Worm (Caenorhabditis elegans): ENCODE results near the gene gob-1.

gob-1 gene

DNA sequence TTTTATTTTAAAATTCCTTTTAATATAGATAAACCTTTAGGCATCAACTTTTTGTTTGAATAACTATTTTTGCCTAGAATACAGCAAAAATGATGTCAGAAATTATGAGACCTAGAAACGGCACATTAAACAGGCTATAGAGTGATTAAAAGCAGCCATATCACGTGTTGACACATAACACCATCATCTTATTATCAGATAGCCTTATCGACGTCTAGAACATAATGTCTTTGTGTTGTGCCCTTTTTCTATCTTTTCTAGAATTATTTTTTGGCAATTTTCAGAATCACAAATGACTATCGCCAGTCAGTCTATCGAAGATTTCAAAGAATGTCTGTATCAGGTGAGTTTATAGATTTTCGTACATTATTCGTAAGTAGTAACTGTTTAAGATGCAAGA lies 752 bp downstream of the gob-1 start:
- TF ChIP-seq hlh-6 (tag; optimal IDR thresholded peaks at IDR 0.05) (no peak), ref-2 (tag; optimal IDR thresholded peaks at IDR 0.05) (no peak), unc-3 (GFP tag; conservative IDR thresholded peaks at IDR 0.05) (no peak), unc-3 (tag; optimal IDR thresholded peaks at IDR 0.05) (no peak), sox-2 (GFP tag; IDR thresholded peaks at IDR 0.05) (no peak), dve-1 (tag; optimal IDR thresholded peaks at IDR 0.05) (no peak), pha-4 (tag; optimal IDR thresholded peaks at IDR 0.05) (no peak), fax-1 (tag; optimal IDR thresholded peaks at IDR 0.05) (no peak), nhr-232 (tag; optimal IDR thresholded peaks at IDR 0.05) (no peak), zip-5 (tag; optimal IDR thresholded peaks at IDR 0.05) (no peak), fkh-10 (GFP tag; optimal IDR thresholded peaks at IDR 0.05) (no peak)

DNA sequence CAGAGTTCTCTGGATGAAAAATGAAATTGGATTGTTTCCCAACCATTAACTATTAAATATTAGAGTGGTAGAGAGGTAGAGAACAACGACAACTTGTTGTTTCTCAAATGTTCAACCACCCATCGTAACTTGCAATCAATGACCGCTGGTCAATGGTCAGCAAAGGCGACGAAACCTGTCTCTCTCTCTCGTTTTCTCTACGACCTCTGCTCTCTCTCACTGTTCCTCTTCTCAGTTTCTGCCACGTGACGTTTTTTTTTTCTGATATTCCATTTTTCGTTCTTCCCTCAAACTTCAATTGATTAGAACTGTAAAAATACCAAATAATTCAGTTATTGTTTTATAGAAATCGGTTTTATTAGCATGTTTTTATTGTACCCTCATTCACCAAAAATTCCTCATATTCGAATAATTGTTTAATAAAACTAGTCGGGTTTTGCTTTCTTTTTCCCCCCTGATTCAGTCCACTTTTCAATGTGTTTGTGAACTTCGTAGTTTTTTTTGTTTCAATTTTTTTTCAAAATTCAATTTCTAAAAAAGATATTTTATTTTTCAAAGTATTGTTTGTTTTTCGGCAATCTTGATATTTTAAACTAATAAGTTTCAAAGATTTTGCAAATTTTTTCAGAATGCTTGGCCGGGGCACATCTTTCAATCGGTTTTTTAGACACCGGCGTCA lies 3.7 kb downstream of the gob-1 start, which contains the start of gene suox-1:
suox-1 (plus strand) TSS at position 629 of the 679 bp plus-strand sequence.
- TF ChIP-seq odd-2 (tag; optimal IDR thresholded peaks at IDR 0.05) (no peak), hlh-30 (tag; optimal IDR thresholded peaks at IDR 0.05; ENCODE audit: insufficient read depth) (peak; percentile 34), ceh-31 (tag; optimal IDR thresholded peaks at IDR 0.05) (no peak)

DNA sequence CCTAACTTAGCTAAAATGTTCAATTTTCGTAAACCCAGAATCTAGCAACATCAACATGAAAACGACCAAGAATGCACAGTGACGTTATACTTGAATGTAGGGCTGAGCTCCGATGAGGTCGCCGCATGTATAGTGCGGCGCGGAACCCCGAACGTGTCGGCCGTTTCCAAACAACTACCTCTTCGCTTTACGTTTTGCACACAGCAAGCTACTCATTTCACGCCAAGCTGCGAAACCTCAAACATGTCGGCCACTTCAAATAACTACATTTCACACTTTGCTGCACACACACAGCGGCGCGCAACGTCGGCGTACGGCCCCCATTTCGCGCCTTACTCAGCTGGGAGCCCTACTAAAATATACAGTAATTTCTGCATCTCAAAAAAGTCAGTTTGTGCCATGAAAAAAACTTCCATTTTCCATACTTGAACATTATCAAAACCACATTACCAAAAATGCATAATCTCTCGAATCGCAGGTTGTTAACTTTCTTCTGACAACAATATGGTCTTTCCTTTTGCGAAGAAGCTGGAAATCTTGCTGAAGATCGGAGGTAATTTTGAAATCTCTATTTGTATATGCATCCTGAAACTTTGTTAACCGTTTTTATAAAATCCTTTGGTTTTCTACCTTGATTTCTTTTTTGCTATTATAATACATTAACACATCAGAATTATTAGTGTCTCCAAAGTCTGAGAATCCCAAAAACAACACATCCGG lies 9.2 kb downstream of the gob-1 start, which contains the start of gene H13N06.7:
H13N06.7 (plus strand) TSS at position 670 of the 720 bp plus-strand sequence.
- TF ChIP-seq ama-1 (optimal IDR thresholded peaks at IDR 0.05) (no peak), sox-4 (tag; optimal IDR thresholded peaks at IDR 0.05) (no peak), gmeb-2 (tag; optimal IDR thresholded peaks at IDR 0.05) (no peak), F13H6.1 (tag; optimal IDR thresholded peaks at IDR 0.05) (no peak), nhr-11 (tag; optimal IDR thresholded peaks at IDR 0.05) (no peak), fax-1 (tag; optimal IDR thresholded peaks at IDR 0.05) (no peak), ceh-18 (tag; optimal IDR thresholded peaks at IDR 0.05) (no peak), unc-86 (tag; optimal IDR thresholded peaks at IDR 0.05) (no peak), nhr-232 (tag; optimal IDR thresholded peaks at IDR 0.05) (no peak), rnt-1 (tag; optimal IDR thresholded peaks at IDR 0.05) (no peak), ztf-16 (tag; optimal IDR thresholded peaks at IDR 0.05) (no peak), C38D4.7 (GFP tag; optimal IDR thresholded peaks at IDR 0.05) (no peak)

DNA sequence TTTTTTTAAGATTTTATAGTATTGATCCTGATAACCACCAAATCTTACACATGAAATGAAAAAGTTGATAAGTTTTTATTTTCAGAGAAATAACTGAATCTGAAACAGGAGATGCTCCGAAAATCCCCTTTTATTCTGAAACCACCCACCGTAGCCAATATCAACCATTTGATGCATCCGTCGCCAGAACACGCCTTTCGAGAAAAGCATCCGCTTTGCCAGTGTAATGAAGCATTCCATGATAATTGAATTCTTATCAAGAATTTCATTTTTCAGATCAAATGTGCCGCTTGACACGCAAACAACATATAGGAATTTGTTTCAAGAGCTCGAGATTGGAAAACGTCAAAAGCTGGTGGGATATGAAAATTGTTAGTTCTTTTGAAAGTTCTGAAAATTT lies 11.4 kb downstream of the gob-1 start, which contains the start of gene tbh-1:
tbh-1 (minus strand) TSS at position 101 of the 400 bp plus-strand sequence.
- TF ChIP-seq pax-1 (tag; optimal IDR thresholded peaks at IDR 0.05): no peak
- TF ChIP-seq pat-9 (tag; optimal IDR thresholded peaks at IDR 0.05): no peak
- TF ChIP-seq dmd-4 (tag; optimal IDR thresholded peaks at IDR 0.05; ENCODE audit: borderline replicate concordance): no peak
- TF ChIP-seq C38D4.7 (GFP tag; optimal IDR thresholded peaks at IDR 0.05): no peak
- no peak for TF ChIP-seq unc-86 (tag; optimal IDR thresholded peaks at IDR 0.05)
- TF ChIP-seq ceh-48 (tag; optimal IDR thresholded peaks at IDR 0.05): no peak
- no peak for TF ChIP-seq nfya-1 (tag; optimal IDR thresholded peaks at IDR 0.05)
- TF ChIP-seq hlh-13 (GFP tag; optimal IDR thresholded peaks at IDR 0.05): no peak
- TF ChIP-seq unc-55 (GFP tag; optimal IDR thresholded peaks at IDR 0.05): no peak
- TF ChIP-seq fkh-10 (GFP tag; optimal IDR thresholded peaks at IDR 0.05): no peak
- TF ChIP-seq ztf-16 (tag; optimal IDR thresholded peaks at IDR 0.05): no peak
- TF ChIP-seq ceh-18 (tag; optimal IDR thresholded peaks at IDR 0.05): no peak

DNA sequence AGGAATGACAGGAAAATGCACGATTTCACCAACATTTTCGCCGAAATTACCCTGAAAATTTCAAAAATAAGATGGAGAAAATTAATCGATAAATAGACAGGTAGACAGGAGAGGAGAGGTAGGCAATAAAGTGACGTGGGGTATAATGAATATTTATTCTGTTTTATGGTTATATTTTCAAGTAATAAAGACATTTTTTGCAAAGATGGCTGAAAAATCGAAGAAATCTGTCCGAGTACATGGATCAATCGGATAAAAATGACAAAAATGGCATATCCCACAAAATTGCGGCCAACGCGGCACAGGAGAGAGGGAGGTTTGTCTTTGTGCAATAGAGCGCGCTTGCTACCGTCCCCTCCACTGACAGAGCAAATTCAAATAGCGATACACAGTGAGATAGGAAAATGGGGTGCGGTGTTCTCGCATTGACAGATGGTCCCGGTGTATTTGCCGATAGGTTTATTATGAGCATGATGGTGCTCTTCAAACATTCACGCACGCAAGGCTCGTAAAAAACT lies 14.5 kb downstream of the gob-1 start, which contains the start of gene zipt-7.2:
zipt-7.2 (minus strand) TSS at position 51 of the 518 bp plus-strand sequence.
- TF ChIP-seq hlh-6 (tag; optimal IDR thresholded peaks at IDR 0.05) (no peak), ceh-45 (GFP tag; IDR thresholded peaks at IDR 0.05) (no peak), ceh-31 (tag; optimal IDR thresholded peaks at IDR 0.05) (peak; percentile 48), ama-1 (optimal IDR thresholded peaks at IDR 0.05) (no peak), mec-3 (tag; optimal IDR thresholded peaks at IDR 0.05; ENCODE audit: borderline replicate concordance) (no peak), ttx-3 (tag; optimal IDR thresholded peaks at IDR 0.05) (no peak), eyg-1 (tag; optimal IDR thresholded peaks at IDR 0.05) (no peak), rnt-1 (tag; optimal IDR thresholded peaks at IDR 0.05) (peak; percentile 25), unc-3 (GFP tag; conservative IDR thresholded peaks at IDR 0.05) (no peak), unc-3 (tag; optimal IDR thresholded peaks at IDR 0.05) (no peak), ceh-22 (tag; optimal IDR thresholded peaks at IDR 0.05) (no peak), nfya-1 (tag; optimal IDR thresholded peaks at IDR 0.05) (peak; percentile 51), hlh-15 (tag; optimal IDR thresholded peaks at IDR 0.05) (no peak), pax-1 (tag; optimal IDR thresholded peaks at IDR 0.05) (no peak), pqm-1 (tag; optimal IDR thresholded peaks at IDR 0.05) (no peak)

Data from whole organism, late embryonic.